Worm (Caenorhabditis elegans) whole organism, young adult: Measurements from ENCODE around the gene glb-6.

Experiments used
- B0336.3 ChIP-seq: fragments of 200-800 bp; sonication (Bioruptor generic); IDR thresholded peaks from 2 replicates; pipeline ENCODE4 v1.3.6; 2022; ENCODE audit warnings: missing genetic modification characterization, missing compliant biosample characterization
- F33H1.4 ChIP-seq: fragments of 200-800 bp; sonication (Bioruptor generic); IDR thresholded peaks from 2 replicates; pipeline ENCODE4 v1.3.6; 2022; ENCODE audit warnings: missing genetic modification reagents, missing genetic modification characterization, missing compliant biosample characterization
- hlh-12 ChIP-seq: sonication (generic microtip); optimal IDR thresholded peaks from 2 replicates; lab custom pipeline; 2016; ENCODE audit warnings: missing genetic modification characterization, missing compliant biosample characterization
- madf-3 ChIP-seq: fragments of 200-800 bp; sonication (Bioruptor generic); IDR thresholded peaks from 2 replicates; pipeline ENCODE4 v1.3.6; 2022; ENCODE audit warnings: missing genetic modification reagents, missing genetic modification characterization, missing compliant biosample characterization
- nfya-1 ChIP-seq: sonication (generic microtip); optimal IDR thresholded peaks from 2 replicates; lab custom pipeline; 2017; ENCODE audit warnings: antibody characterized with exemption, missing compliant biosample characterization, missing genetic modification characterization, borderline replicate concordance; ENCODE audit not compliant: insufficient read depth

DNA sequence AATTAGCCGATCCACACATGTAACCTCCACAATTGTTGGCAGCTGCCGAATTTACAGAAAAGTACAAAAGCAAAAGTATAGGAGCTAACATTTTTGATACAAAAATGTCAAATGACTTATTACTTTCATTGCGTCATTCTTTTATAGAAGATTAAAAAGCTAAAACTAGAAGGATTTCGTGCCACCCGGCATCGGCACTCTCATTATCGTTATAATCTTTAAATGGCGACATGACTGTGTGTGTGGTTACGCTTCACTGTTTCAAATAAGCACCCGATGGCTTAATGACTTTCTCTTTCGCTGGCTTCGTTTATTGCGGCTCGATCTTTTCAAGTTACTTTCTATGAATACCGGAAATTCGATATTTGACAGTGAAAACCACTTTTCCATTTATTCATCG is 36.6 kb downstream of the glb-6 start, which contains the start of gene grl-1:
- no peak for TF ChIP-seq nfya-1 (tag; lab: Kevin White, UChicago)
- TF ChIP-seq hlh-12 = no peak
- TF ChIP-seq madf-3 (GFP tag; lab: Robert Waterston, UW) = no peak
- no peak for TF ChIP-seq B0336.3
- no peak for TF ChIP-seq F33H1.4 (GFP tag; lab: Robert Waterston, UW)
